Fruit fly (Drosophila melanogaster) whole organism, embryonic: Measurements from ENCODE around the gene CG10959.

ENCODE experiments used
- BtbVII ChIP-seq: fragments of 200-800 bp; sonication (Bioruptor generic); optimal IDR thresholded peaks from 3 replicates; lab custom pipeline; 2017; ENCODE audit warnings: missing biosample characterization, mild to moderate bottlenecking, missing genetic modification characterization
- CG10321 ChIP-seq: fragments of 200-800 bp; sonication (Bioruptor generic); IDR thresholded peaks from 2 replicates; pipeline ENCODE4 v1.3.6; 2022; ENCODE audit warnings: missing biosample characterization, missing genetic modification characterization
- CG10366 ChIP-seq: fragments of 200-800 bp; sonication (Bioruptor generic); IDR thresholded peaks from 2 replicates; pipeline ENCODE4 v1.3.6; 2022; ENCODE audit warnings: missing biosample characterization, missing genetic modification characterization
- CG10565 ChIP-seq: fragments of 200-800 bp; sonication (Bioruptor generic); optimal IDR thresholded peaks from 3 replicates; lab custom pipeline; 2016; ENCODE audit warnings: missing biosample characterization, mild to moderate bottlenecking, missing genetic modification characterization
- CG11085 ChIP-seq: fragments of 200-800 bp; sonication (Bioruptor generic); IDR thresholded peaks from 2 replicates; pipeline ENCODE4 v1.3.6; 2022; ENCODE audit warnings: missing biosample characterization, missing genetic modification characterization
- CG11504 ChIP-seq: fragments of 200-800 bp; sonication (Bioruptor generic); optimal IDR thresholded peaks from 3 replicates; lab custom pipeline; 2019; ENCODE audit warnings: missing biosample characterization, mild to moderate bottlenecking, missing genetic modification characterization, moderate library complexity
- CG12071 ChIP-seq: fragments of 200-800 bp; sonication (Bioruptor generic); optimal IDR thresholded peaks from 3 replicates; lab custom pipeline; 2018; ENCODE audit warnings: missing biosample characterization, mild to moderate bottlenecking, missing genetic modification characterization
- CG12236 ChIP-seq: fragments of 200-800 bp; sonication (Bioruptor generic); optimal IDR thresholded peaks from 2 replicates; lab custom pipeline; 2016; ENCODE audit warnings: missing biosample characterization, missing genetic modification characterization
- CG12659 ChIP-seq: fragments of 200-800 bp; sonication (Bioruptor generic); optimal IDR thresholded peaks from 3 replicates; lab custom pipeline; 2017; ENCODE audit warnings: mild to moderate bottlenecking, missing biosample characterization, missing genetic modification reagents, missing genetic modification characterization
- CG13624 ChIP-seq: fragments of 200-800 bp; sonication (Bioruptor generic); optimal IDR thresholded peaks from 2 replicates; lab custom pipeline; 2016; ENCODE audit warnings: missing biosample characterization, missing genetic modification characterization
- CG14014 ChIP-seq: fragments of 200-800 bp; sonication (Bioruptor generic); IDR thresholded peaks from 2 replicates; pipeline ENCODE4 v1.3.6; 2022; ENCODE audit warnings: missing biosample characterization, missing genetic modification characterization
- CG14667 ChIP-seq: fragments of 200-800 bp; sonication (Bioruptor generic); IDR thresholded peaks from 2 replicates; pipeline ENCODE4 v1.3.6; 2022; ENCODE audit warnings: missing biosample characterization, missing genetic modification characterization
- CG15269 ChIP-seq: fragments of 200-800 bp; sonication (Bioruptor generic); optimal IDR thresholded peaks from 2 replicates; lab custom pipeline; 2018; ENCODE audit warnings: missing biosample characterization, mild to moderate bottlenecking, missing genetic modification characterization, moderate library complexity
- CG16779 ChIP-seq: fragments of 200-800 bp; sonication (Bioruptor generic); IDR thresholded peaks from 2 replicates; pipeline ENCODE4 v1.3.6; 2022; ENCODE audit warnings: missing biosample characterization, missing genetic modification characterization
- CG18599 ChIP-seq: fragments of 200-800 bp; sonication (Bioruptor generic); optimal IDR thresholded peaks from 3 replicates; lab custom pipeline; 2017; ENCODE audit warnings: missing biosample characterization, missing genetic modification characterization, mild to moderate bottlenecking, moderate library complexity, missing genetic modification reagents
- CG2129 ChIP-seq: fragments of 200-800 bp; sonication (Bioruptor generic); IDR thresholded peaks from 2 replicates; pipeline ENCODE4 v1.3.6; 2022; ENCODE audit warnings: missing biosample characterization, missing genetic modification characterization; ENCODE audit not compliant: partially characterized antibody
- CG30431 ChIP-seq: fragments of 200-800 bp; sonication (Bioruptor generic); optimal IDR thresholded peaks from 2 replicates; lab custom pipeline; 2017; ENCODE audit warnings: missing biosample characterization, missing genetic modification characterization
- CG5245 ChIP-seq: fragments of 200-800 bp; sonication (Bioruptor generic); optimal IDR thresholded peaks from 3 replicates; lab custom pipeline; 2016; ENCODE audit warnings: missing biosample characterization, missing genetic modification characterization
- CG6689 ChIP-seq: fragments of 200-800 bp; sonication (Bioruptor generic); IDR thresholded peaks from 2 replicates; pipeline ENCODE4 v1.3.6; 2022; ENCODE audit warnings: missing biosample characterization, missing genetic modification characterization
- CG8089 ChIP-seq: fragments of 200-800 bp; sonication (Bioruptor generic); optimal IDR thresholded peaks from 3 replicates; lab custom pipeline; 2016; ENCODE audit warnings: missing biosample characterization, missing genetic modification characterization
- CG9727 ChIP-seq: fragments of 200-800 bp; sonication (Bioruptor generic); optimal IDR thresholded peaks from 3 replicates; lab custom pipeline; 2017; ENCODE audit warnings: missing biosample characterization, mild to moderate bottlenecking, missing genetic modification characterization
- CG9817 ChIP-seq: fragments of 200-800 bp; sonication (Bioruptor generic); optimal IDR thresholded peaks from 2 replicates; lab custom pipeline; 2018; ENCODE audit warnings: missing biosample characterization, mild to moderate bottlenecking, missing genetic modification characterization, moderate library complexity
- CHES-1-like ChIP-seq: fragments of 200-800 bp; sonication (Bioruptor generic); optimal IDR thresholded peaks from 2 replicates; lab custom pipeline; 2016; ENCODE audit warnings: missing biosample characterization, missing genetic modification characterization
- Dref ChIP-seq: fragments of 200-800 bp; sonication (Bioruptor generic); IDR thresholded peaks from 2 replicates; pipeline ENCODE4 v1.3.6; 2022; ENCODE audit warnings: missing biosample characterization, missing genetic modification characterization
- Fer3 ChIP-seq: fragments of 200-800 bp; sonication (Bioruptor generic); optimal IDR thresholded peaks from 2 replicates; lab custom pipeline; 2018; ENCODE audit warnings: missing biosample characterization, mild to moderate bottlenecking, missing genetic modification characterization, moderate library complexity
- HLH4C ChIP-seq: fragments of 200-800 bp; sonication (Bioruptor generic); IDR thresholded peaks from 3 replicates; pipeline ENCODE4 v1.3.6; 2022; ENCODE audit warnings: missing biosample characterization, missing genetic modification characterization; ENCODE audit not compliant: partially characterized antibody
- Hr39 ChIP-seq: fragments of >200 bp; optimal IDR thresholded peaks from 2 replicates; lab custom pipeline; 2017
- Hr51 ChIP-seq, 2 experiments: fragments of 200-800 bp; sonication (Bioruptor generic); optimal IDR thresholded peaks; 2 replicates in 1 of 2; 3 replicates in 1 of 2; lab custom pipeline; 2016 to 2018; ENCODE audit warnings: missing biosample characterization in 2 of 2, missing genetic modification characterization in 2 of 2, mild to moderate bottlenecking in 1 of 2, moderate library complexity in 1 of 2
- Lim3 ChIP-seq: fragments of 200-800 bp; sonication (Bioruptor generic); IDR thresholded peaks from 2 replicates; pipeline ENCODE4 v1.3.6; 2022; ENCODE audit warnings: missing biosample characterization, missing genetic modification characterization
- MBD-R2 ChIP-seq: fragments of 200-800 bp; sonication (Bioruptor generic); IDR thresholded peaks from 2 replicates; pipeline ENCODE4 v1.3.6; 2022; ENCODE audit warnings: missing biosample characterization, missing genetic modification characterization
- NK7.1 ChIP-seq: fragments of 200-800 bp; sonication (Bioruptor generic); optimal IDR thresholded peaks from 3 replicates; lab custom pipeline; 2016; ENCODE audit warnings: missing biosample characterization, missing genetic modification characterization
- NfI ChIP-seq: fragments of 200-800 bp; sonication (Bioruptor generic); optimal IDR thresholded peaks from 3 replicates; lab custom pipeline; 2018; ENCODE audit warnings: missing biosample characterization, mild to moderate bottlenecking, missing genetic modification characterization, moderate library complexity
- Oaz ChIP-seq: fragments of 200-800 bp; sonication (Bioruptor generic); IDR thresholded peaks from 2 replicates; pipeline ENCODE4 v1.3.6; 2022; ENCODE audit warnings: missing biosample characterization, missing genetic modification characterization
- Oli ChIP-seq: fragments of 200-800 bp; sonication (Bioruptor generic); optimal IDR thresholded peaks from 2 replicates; lab custom pipeline; 2018; ENCODE audit warnings: missing biosample characterization, mild to moderate bottlenecking, missing genetic modification characterization, moderate library complexity
- Ptx1 ChIP-seq: fragments of 200-800 bp; sonication (Bioruptor generic); IDR thresholded peaks from 2 replicates; pipeline ENCODE4 v1.3.6; 2022; ENCODE audit warnings: missing biosample characterization, missing genetic modification characterization
- Trl ChIP-seq, 3 experiments: fragments of >200 bp in 2 of 3; fragments of 200-800 bp in 1 of 3; sonication (Bioruptor generic) in 1 of 3; optimal IDR thresholded peaks; 2 replicates in 1 of 3; 3 replicates in 2 of 3; lab custom pipeline; 2016 to 2017; ENCODE audit warnings: missing biosample characterization in 1 of 3, missing genetic modification characterization in 1 of 3
- Usf ChIP-seq: fragments of 200-800 bp; sonication (Bioruptor generic); optimal IDR thresholded peaks from 2 replicates; lab custom pipeline; 2017; ENCODE audit warnings: missing genotype, missing biosample characterization, missing genetic modification characterization
- bbx ChIP-seq: fragments of 200-800 bp; sonication (Bioruptor generic); IDR thresholded peaks from 2 replicates; pipeline ENCODE4 v1.3.6; 2022; ENCODE audit warnings: missing biosample characterization, missing genetic modification characterization; ENCODE audit not compliant: partially characterized antibody
- cwo ChIP-seq: fragments of 200-800 bp; sonication (Bioruptor generic); optimal IDR thresholded peaks from 3 replicates; lab custom pipeline; 2017; ENCODE audit warnings: missing biosample characterization, missing genetic modification characterization, mild to moderate bottlenecking, moderate library complexity, missing genetic modification reagents
- disco-r ChIP-seq: fragments of 200-800 bp; sonication (Bioruptor generic); optimal IDR thresholded peaks from 2 replicates; lab custom pipeline; 2016; ENCODE audit warnings: missing biosample characterization, missing genetic modification characterization
- fu2 ChIP-seq: fragments of 200-800 bp; sonication (Bioruptor generic); optimal IDR thresholded peaks from 2 replicates; lab custom pipeline; 2016; ENCODE audit warnings: missing biosample characterization, missing genetic modification characterization
- gro ChIP-seq: fragments of 200-800 bp; sonication (Bioruptor generic); optimal IDR thresholded peaks from 2 replicates; lab custom pipeline; 2016; ENCODE audit warnings: missing biosample characterization, missing genetic modification characterization
- hkb ChIP-seq, 2 experiments: fragments of 200-800 bp in 1 of 2; fragments of >200 bp in 1 of 2; sonication (Bioruptor generic) in 1 of 2; IDR thresholded peaks in 1 of 2; optimal IDR thresholded peaks in 1 of 2; 2 replicates each; pipeline versions ENCODE4 v1.3.6 to Lab custom; 2017 to 2022; ENCODE audit warnings: missing biosample characterization in 1 of 2, missing genetic modification characterization in 1 of 2
- insv ChIP-seq, 2 experiments: fragments of 200-800 bp; sonication (Bioruptor generic); optimal IDR thresholded peaks; 3 replicates each; lab custom pipeline; 2016 to 2018; ENCODE audit warnings: missing biosample characterization in 2 of 2, missing genetic modification characterization in 2 of 2
- mld ChIP-seq: fragments of 200-800 bp; sonication (Bioruptor generic); IDR thresholded peaks from 3 replicates; pipeline ENCODE4 v1.3.6; 2022; ENCODE audit warnings: missing biosample characterization, missing genetic modification characterization; ENCODE audit not compliant: partially characterized antibody
- pan ChIP-seq, 4 experiments: fragments of >200 bp in 3 of 4; fragments of 200-800 bp in 1 of 4; sonication (Bioruptor generic) in 1 of 4; optimal IDR thresholded peaks in 3 of 4; IDR thresholded peaks in 1 of 4; 2 replicates each; pipeline versions ENCODE4 v1.3.6 to Lab custom; 2017 to 2022; ENCODE audit warnings: missing biosample characterization in 2 of 4, missing genetic modification characterization in 2 of 4, mixed read lengths in 1 of 4
- tna ChIP-seq: fragments of 200-800 bp; sonication (Bioruptor generic); IDR thresholded peaks from 2 replicates; pipeline ENCODE4 v1.3.6; 2022; ENCODE audit warnings: missing biosample characterization, missing genetic modification characterization; ENCODE audit not compliant: partially characterized antibody
- unpg ChIP-seq: fragments of 200-800 bp; sonication (Bioruptor generic); optimal IDR thresholded peaks from 3 replicates; lab custom pipeline; 2018; ENCODE audit warnings: missing biosample characterization, mild to moderate bottlenecking, missing genetic modification characterization, moderate library complexity
- yki ChIP-seq: fragments of >200 bp; optimal IDR thresholded peaks from 3 replicates; lab custom pipeline; 2018

Gene CG10959

DNA sequence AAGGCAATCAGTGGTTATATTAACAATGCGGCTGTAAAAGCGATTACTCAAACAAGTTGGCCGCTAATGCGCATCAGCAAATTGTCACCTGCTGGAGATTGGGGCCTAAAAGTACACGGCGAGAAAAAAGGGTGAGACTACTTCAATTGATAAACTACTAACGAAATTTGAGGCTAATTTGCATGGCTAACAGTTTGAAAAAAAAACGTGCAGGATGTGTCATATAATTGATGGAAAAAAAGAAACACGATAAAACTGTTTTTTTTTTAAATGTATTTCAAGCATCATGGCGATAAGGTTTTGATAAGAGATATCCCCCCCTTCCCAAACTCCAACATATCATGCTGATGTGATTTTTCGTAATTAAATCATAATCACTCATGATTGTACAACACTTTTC lies 35.9 kb upstream of the CG10959 start (continued):
- no peak for TF ChIP-seq mld (GFP tag; lab: Robert Waterston, UW)
- peak; percentile 39 for TF ChIP-seq NfI (GFP tag; lab: Kevin White, UChicago)
- no peak for TF ChIP-seq CG12236 (GFP tag; lab: Kevin White, UChicago)
- TF ChIP-seq CG5245 (GFP tag; lab: Kevin White, UChicago), result no peak
- TF ChIP-seq CG30431, result no peak
- 0 out of 2 replicates have a peak, but pooled peaks have one; percentile 31 for TF ChIP-seq Oaz (GFP tag; lab: Robert Waterston, UW)
- peak; percentile 31 for TF ChIP-seq gro
- TF ChIP-seq unpg (GFP tag; lab: Kevin White, UChicago), result peak; percentile 30
- TF ChIP-seq CG2129 (GFP tag; lab: Robert Waterston, UW), result no peak
- no peak for TF ChIP-seq CG11085 (GFP tag; lab: Robert Waterston, UW)
- TF ChIP-seq CG10321 (GFP tag; lab: Robert Waterston, UW), result no peak
- TF ChIP-seq CG14667, result no peak
- TF ChIP-seq Oli, result peak; percentile 25
- peak; percentile 65 for TF ChIP-seq CG13624 (GFP tag; lab: Kevin White, UChicago)
- no peak for TF ChIP-seq CG8089 (GFP tag; lab: Kevin White, UChicago)
- peak; percentile 19 for TF ChIP-seq CG9817 (tag; lab: Kevin White, UChicago)
- no peak for TF ChIP-seq CG12071 (GFP tag; lab: Kevin White, UChicago)
- TF ChIP-seq Ptx1 (GFP tag; lab: Robert Waterston, UW), result peak; percentile 46; the same call in 1 of the 2 replicates
- TF ChIP-seq CG14014, result peak; percentile 46; the same call in 1 of the 2 replicates
- TF ChIP-seq CG11504 (tag; lab: Kevin White, UChicago), result peak; percentile 46
- no peak for TF ChIP-seq yki (lab: Kevin White, UChicago)
- peak; percentile 11 for TF ChIP-seq NK7.1
- no peak for TF ChIP-seq CG16779 (GFP tag; lab: Robert Waterston, UW)
- TF ChIP-seq CG18599 (GFP tag; lab: Kevin White, UChicago), result peak; percentile 59
- TF ChIP-seq Fer3 (tag; lab: Kevin White, UChicago), result peak; percentile 27
- TF ChIP-seq CG10565 (GFP tag; lab: Kevin White, UChicago), result no peak
- TF ChIP-seq cwo (GFP tag; lab: Kevin White, UChicago), result peak; percentile 51
- no peak for TF ChIP-seq CG6689 (GFP tag; lab: Robert Waterston, UW)
- no peak for TF ChIP-seq Hr39 (lab: Kevin White, UChicago)
- peak; percentile 17 for TF ChIP-seq CG9727 (GFP tag; lab: Kevin White, UChicago)
- TF ChIP-seq pan (optimal IDR thresholded peaks at IDR 0.05; lab: Kevin White, UChicago), result no peak
- TF ChIP-seq pan (GFP tag; optimal IDR thresholded peaks at IDR 0.05 in 1 of 2, IDR thresholded peaks at IDR 0.05 in 1 of 2), result peak in 1 of 2 experiments; percentile 50
- peak; percentile 2 for TF ChIP-seq fu2 (GFP tag; lab: Kevin White, UChicago)
- TF ChIP-seq CG15269 (tag; lab: Kevin White, UChicago), result peak; percentile 45
- no peak for TF ChIP-seq bbx (GFP tag; lab: Robert Waterston, UW)
- TF ChIP-seq disco-r (GFP tag; lab: Kevin White, UChicago), result no peak
- no peak for TF ChIP-seq Lim3
- TF ChIP-seq CHES-1-like (GFP tag; lab: Kevin White, UChicago), result no peak
- TF ChIP-seq Trl (optimal IDR thresholded peaks at IDR 0.05; lab: Kevin White, UChicago), result no peak
- TF ChIP-seq Trl (GFP tag; optimal IDR thresholded peaks at IDR 0.05; lab: Kevin White, UChicago), result peak; percentile 5
- no peak for TF ChIP-seq Dref (GFP tag; lab: Robert Waterston, UW)
- TF ChIP-seq BtbVII, result peak; percentile 34
- TF ChIP-seq Hr51 (GFP tag; optimal IDR thresholded peaks at IDR 0.05; lab: Kevin White, UChicago), result peak in 1 of 2 experiments; percentile 42
- TF ChIP-seq insv (GFP tag; optimal IDR thresholded peaks at IDR 0.05; lab: Kevin White, UChicago), result no peak
- TF ChIP-seq hkb (optimal IDR thresholded peaks at IDR 0.05; lab: Kevin White, UChicago), result no peak
- TF ChIP-seq hkb (GFP tag; IDR thresholded peaks at IDR 0.05; lab: Robert Waterston, UW), result peak; percentile 39; the same call in 1 of the 2 replicates
- peak; percentile 29; the same call in 1 of the 2 replicates for TF ChIP-seq MBD-R2
- TF ChIP-seq Usf (GFP tag; lab: Kevin White, UChicago), result no peak
- TF ChIP-seq HLH4C (GFP tag; lab: Robert Waterston, UW), result no peak
- peak; percentile 28; the same call in 1 of the 2 replicates for TF ChIP-seq CG10366 (GFP tag; lab: Robert Waterston, UW)
- no peak for TF ChIP-seq tna (GFP tag; lab: Robert Waterston, UW)
- peak; percentile 35 for TF ChIP-seq CG12659 (GFP tag; lab: Kevin White, UChicago)
